Fruit fly (Drosophila melanogaster): Measurements from ENCODE around the gene CG9121.

dm6 chr2L:5090352-5090751 lies 39.5 kb upstream of the CG9121 start:
- TF ChIP-seq CG7045 (GFP tag; optimal IDR thresholded peaks at IDR 0.05): no peak
- no peak for TF ChIP-seq CG33017 (tag; optimal IDR thresholded peaks at IDR 0.05)
- no peak for TF ChIP-seq toe (GFP tag; optimal IDR thresholded peaks at IDR 0.05)
- no peak for TF ChIP-seq CG1620 (GFP tag; optimal IDR thresholded peaks at IDR 0.05)
- no peak for TF ChIP-seq CG12768 (GFP tag; optimal IDR thresholded peaks at IDR 0.05)
- TF ChIP-seq ovo (GFP tag; optimal IDR thresholded peaks at IDR 0.05): no peak
- no peak for TF ChIP-seq cnc (optimal IDR thresholded peaks at IDR 0.05)
- TF ChIP-seq CG14711 (tag; optimal IDR thresholded peaks at IDR 0.05): no peak
- no peak for TF ChIP-seq kay (GFP tag; ENCODE audit: borderline replicate concordance)
- no peak for TF ChIP-seq Clk (GFP tag; optimal IDR thresholded peaks at IDR 0.05)
- no peak for TF ChIP-seq cic (GFP tag; optimal IDR thresholded peaks at IDR 0.05)

Measured in whole organism, adult.